Worm (Caenorhabditis elegans) whole organism, L1 larva: ENCODE results near the gene emb-4.

ENCODE experiments used
- aly-2 ChIP-seq: fragments of 150-350 bp; optimal IDR thresholded peaks from 2 replicates; lab custom pipeline; 2014; ENCODE audit warnings: missing biosample characterization, missing genetic modification characterization
- lin-13 ChIP-seq: fragments of 150-350 bp; optimal IDR thresholded peaks from 2 replicates; lab custom pipeline; 2014; ENCODE audit warnings: missing biosample characterization, missing genetic modification reagents, missing genetic modification characterization
- nhr-77 ChIP-seq: fragments of 150-350 bp; optimal IDR thresholded peaks from 2 replicates; lab custom pipeline; 2014; ENCODE audit warnings: missing biosample characterization, missing genetic modification characterization
- nhr-84 ChIP-seq: sonication (generic microtip); optimal IDR thresholded peaks from 2 replicates; lab custom pipeline; 2017; ENCODE audit warnings: missing biosample characterization, missing genetic modification characterization
- skn-1 ChIP-seq: fragments of 150-350 bp; optimal IDR thresholded peaks from 2 replicates; lab custom pipeline; 2014; ENCODE audit warnings: missing biosample characterization, missing genetic modification characterization
- xbp-1 ChIP-seq: sonication (generic microtip); optimal IDR thresholded peaks from 2 replicates; lab custom pipeline; 2016; ENCODE audit warnings: missing genetic modification characterization, missing compliant biosample characterization
- zag-1 ChIP-seq: fragments of 150-350 bp; optimal IDR thresholded peaks from 2 replicates; lab custom pipeline; 2014; ENCODE audit warnings: missing biosample characterization, missing genetic modification characterization

ce11 chrV:18846480-18846879 lies 48.3 kb downstream of the emb-4 start, which contains the start of gene nhr-230:
- no peak for TF ChIP-seq skn-1 (tag; lab: Kevin White, UChicago)
- TF ChIP-seq aly-2 (tag; lab: Kevin White, UChicago) = no peak
- TF ChIP-seq zag-1 (tag; lab: Kevin White, UChicago) = no peak
- TF ChIP-seq nhr-84 (tag; lab: Kevin White, UChicago) = no peak
- no peak for TF ChIP-seq xbp-1 (tag; lab: Kevin White, UChicago)
- no peak for TF ChIP-seq nhr-77 (tag; lab: Kevin White, UChicago)
- no peak for TF ChIP-seq lin-13
